Fruit fly (Drosophila melanogaster): ENCODE data around the gene sim.

sim gene

DNA sequence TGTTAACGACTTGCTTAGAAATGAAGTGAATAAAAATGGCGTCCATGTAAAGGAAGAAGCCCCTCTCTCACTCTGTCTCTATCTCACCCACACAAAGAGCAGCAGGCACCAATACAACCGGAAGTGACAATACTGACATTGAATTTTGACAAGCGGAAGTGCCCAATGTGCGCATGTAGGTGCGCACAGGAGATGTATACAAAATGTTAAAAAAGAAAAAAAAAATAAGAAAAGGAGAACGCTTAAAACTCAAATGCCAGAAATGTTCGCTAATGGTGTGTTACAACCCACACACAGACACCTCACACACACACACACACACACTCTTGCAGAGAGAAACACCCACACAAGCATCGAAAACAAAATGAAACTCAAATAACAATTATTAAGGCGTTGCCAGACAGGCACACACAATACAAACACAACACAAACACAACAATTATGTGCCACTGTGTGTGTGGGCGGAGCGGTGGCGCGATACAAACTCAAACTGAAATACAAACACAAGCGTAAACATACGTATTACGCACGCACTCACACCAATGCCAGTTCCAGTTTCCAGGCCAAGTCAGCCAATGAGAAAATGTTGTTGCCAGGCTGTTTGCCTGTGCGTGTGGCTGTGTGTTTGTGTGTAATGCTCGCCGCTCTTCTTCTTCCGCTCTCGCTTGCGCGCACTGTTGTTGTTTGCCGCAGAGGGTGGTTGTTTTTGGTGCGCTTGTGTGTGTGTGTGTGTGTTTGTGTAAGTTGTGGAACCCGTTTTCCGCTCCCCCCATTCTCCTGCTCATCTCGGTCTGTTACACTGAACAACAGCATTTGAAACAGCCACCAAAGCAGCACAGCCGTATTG lies 6.4 kb downstream of the sim start (continued):
- TF ChIP-seq CG17612 (GFP tag; IDR thresholded peaks at IDR 0.05), result no peak
- TF ChIP-seq vnd (GFP tag; IDR thresholded peaks at IDR 0.05; ENCODE audit: partially characterized antibody), result 0 out of 3 replicates have a peak, but pooled peaks have one; percentile 46
- peak in 1 of 2 experiments; percentile 78 for TF ChIP-seq Dfd (GFP tag; optimal IDR thresholded peaks at IDR 0.05)
- TF ChIP-seq zf30C (GFP tag; optimal IDR thresholded peaks at IDR 0.05), result peak; percentile 66
- peak; percentile 71 for TF ChIP-seq ewg (GFP tag; optimal IDR thresholded peaks at IDR 0.05)
- TF ChIP-seq mirr (GFP tag; optimal IDR thresholded peaks at IDR 0.05), result peak; percentile 62
- TF ChIP-seq p53 (GFP tag; optimal IDR thresholded peaks at IDR 0.05), result no peak
- no peak for TF ChIP-seq CG2120 (GFP tag; optimal IDR thresholded peaks at IDR 0.05)
- peak; percentile 3 for TF ChIP-seq CG13424 (tag; optimal IDR thresholded peaks at IDR 0.05)
- TF ChIP-seq crol (GFP tag; IDR thresholded peaks at IDR 0.05), result peak; percentile 98
- TF ChIP-seq CG14441 (GFP tag; IDR thresholded peaks at IDR 0.05), result peak; percentile 31; the same call in 1 of the 2 replicates
- TF ChIP-seq CG6854 (GFP tag; optimal IDR thresholded peaks at IDR 0.05), result no peak
- no peak for TF ChIP-seq CG12236 (GFP tag; optimal IDR thresholded peaks at IDR 0.05)
- peak; percentile 7 for TF ChIP-seq CG7839 (tag; optimal IDR thresholded peaks at IDR 0.05)
- TF ChIP-seq klu (GFP tag; IDR thresholded peaks at IDR 0.05), result peak; percentile 30; the same call in 1 of the 2 replicates
- TF ChIP-seq CG9932 (GFP tag; IDR thresholded peaks at IDR 0.05), result no peak
- TF ChIP-seq CG7963 (GFP tag; IDR thresholded peaks at IDR 0.05; ENCODE audit: partially characterized antibody), result no peak
- TF ChIP-seq CG9727 (GFP tag; optimal IDR thresholded peaks at IDR 0.05), result peak; percentile 48
- TF ChIP-seq ERR (GFP tag; optimal IDR thresholded peaks at IDR 0.05), result no peak
- TF ChIP-seq CG13624 (GFP tag; optimal IDR thresholded peaks at IDR 0.05), result no peak
- no peak for TF ChIP-seq btn (GFP tag; optimal IDR thresholded peaks at IDR 0.05)
- TF ChIP-seq D19A (tag; optimal IDR thresholded peaks at IDR 0.05), result no peak
- TF ChIP-seq insv (GFP tag; optimal IDR thresholded peaks at IDR 0.05), result peak in 1 of 2 experiments; percentile 16
- TF ChIP-seq Nf-YC (tag; optimal IDR thresholded peaks at IDR 0.05), result peak; percentile 100
- TF ChIP-seq Doc3 (GFP tag; IDR thresholded peaks at IDR 0.05; ENCODE audit: partially characterized antibody), result no peak
- TF ChIP-seq hbn (GFP tag; IDR thresholded peaks at IDR 0.05; ENCODE audit: partially characterized antibody), result 0 out of 2 replicates have a peak, but pooled peaks have one; percentile 27
- peak; percentile 81 for TF ChIP-seq z (GFP tag; IDR thresholded peaks at IDR 0.05)
- TF ChIP-seq CG1529 (GFP tag; optimal IDR thresholded peaks at IDR 0.05), result no peak
- peak; percentile 60 for TF ChIP-seq Adf1 (GFP tag; IDR thresholded peaks at IDR 0.05)
- peak; percentile 7 for TF ChIP-seq CG18262 (tag; optimal IDR thresholded peaks at IDR 0.05)
- peak; percentile 91 for TF ChIP-seq CG1832 (GFP tag; optimal IDR thresholded peaks at IDR 0.05)
- peak; percentile 53 for TF ChIP-seq oc (tag; optimal IDR thresholded peaks at IDR 0.05)
- TF ChIP-seq chif (GFP tag; optimal IDR thresholded peaks at IDR 0.05), result peak in 1 of 2 experiments; percentile 41
- TF ChIP-seq E2f1 (GFP tag; IDR thresholded peaks at IDR 0.05), result no peak
- TF ChIP-seq Deaf1 (tag; optimal IDR thresholded peaks at IDR 0.05), result peak; percentile 49
- TF ChIP-seq odd (GFP tag; optimal IDR thresholded peaks at IDR 0.05), result peak; percentile 28
- peak; percentile 17 for TF ChIP-seq gro (GFP tag; optimal IDR thresholded peaks at IDR 0.05)
- peak; percentile 28; the same call in 1 of the 2 replicates for TF ChIP-seq MBD-R2 (GFP tag; IDR thresholded peaks at IDR 0.05)
- peak; percentile 90 for TF ChIP-seq Ets65A (GFP tag)
- TF ChIP-seq gcm2 (GFP tag; optimal IDR thresholded peaks at IDR 0.05), result peak; percentile 8

Measured in whole organism, embryonic.